Fruit fly (Drosophila melanogaster): ENCODE data around the gene cm.

cm gene

dm6 chrX:7011063-7011743 lies at the start of gene cm, which contains the start of the genes sloth1 and sloth2:
cm (minus strand) TSS chrX:7011145.
sloth1 (plus strand) TSS chrX:7011357.
sloth2 (plus strand) TSS chrX:7011357.
- TF ChIP-seq psq (optimal IDR thresholded peaks at IDR 0.05) (no peak), ttk (optimal IDR thresholded peaks at IDR 0.05) (no peak), Sin3A (optimal IDR thresholded peaks at IDR 0.05) (no peak), Myc (optimal IDR thresholded peaks at IDR 0.05) (no peak), insv (optimal IDR thresholded peaks at IDR 0.05) (no peak), h (optimal IDR thresholded peaks at IDR 0.05) (no peak)

DNA sequence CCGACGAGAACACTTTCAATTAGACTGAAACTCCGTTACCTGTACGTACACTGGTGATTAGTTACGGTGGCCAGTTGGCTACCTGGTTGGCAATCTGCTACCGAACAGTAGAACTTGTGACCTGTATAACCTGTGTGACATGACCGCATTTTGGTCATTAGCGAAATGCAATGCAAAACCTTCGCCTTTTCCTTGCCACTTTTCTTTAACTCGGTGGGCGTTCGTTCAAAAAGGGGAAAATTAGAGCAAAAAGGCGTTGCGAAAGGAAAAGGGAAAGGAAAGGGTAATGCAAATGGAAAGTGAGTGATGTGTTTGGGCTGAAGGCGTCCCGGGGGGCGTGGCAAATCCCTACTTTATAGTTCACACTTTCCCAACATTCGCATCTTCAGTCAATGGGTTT lies 48.0 kb upstream of the cm start:
- TF ChIP-seq h (optimal IDR thresholded peaks at IDR 0.05) (no peak), Sin3A (optimal IDR thresholded peaks at IDR 0.05) (no peak), Myc (optimal IDR thresholded peaks at IDR 0.05) (no peak), insv (optimal IDR thresholded peaks at IDR 0.05) (no peak), psq (optimal IDR thresholded peaks at IDR 0.05) (no peak), ttk (optimal IDR thresholded peaks at IDR 0.05) (no peak)

dm6 chrX:7049087-7049486 lies 38.1 kb upstream of the cm start, which contains the start of gene nullo:
nullo (plus strand) TSS chrX:7049476.
- TF ChIP-seq psq (optimal IDR thresholded peaks at IDR 0.05) (no peak), h (optimal IDR thresholded peaks at IDR 0.05) (no peak), insv (optimal IDR thresholded peaks at IDR 0.05) (no peak), Sin3A (optimal IDR thresholded peaks at IDR 0.05) (no peak), ttk (optimal IDR thresholded peaks at IDR 0.05) (no peak)

DNA sequence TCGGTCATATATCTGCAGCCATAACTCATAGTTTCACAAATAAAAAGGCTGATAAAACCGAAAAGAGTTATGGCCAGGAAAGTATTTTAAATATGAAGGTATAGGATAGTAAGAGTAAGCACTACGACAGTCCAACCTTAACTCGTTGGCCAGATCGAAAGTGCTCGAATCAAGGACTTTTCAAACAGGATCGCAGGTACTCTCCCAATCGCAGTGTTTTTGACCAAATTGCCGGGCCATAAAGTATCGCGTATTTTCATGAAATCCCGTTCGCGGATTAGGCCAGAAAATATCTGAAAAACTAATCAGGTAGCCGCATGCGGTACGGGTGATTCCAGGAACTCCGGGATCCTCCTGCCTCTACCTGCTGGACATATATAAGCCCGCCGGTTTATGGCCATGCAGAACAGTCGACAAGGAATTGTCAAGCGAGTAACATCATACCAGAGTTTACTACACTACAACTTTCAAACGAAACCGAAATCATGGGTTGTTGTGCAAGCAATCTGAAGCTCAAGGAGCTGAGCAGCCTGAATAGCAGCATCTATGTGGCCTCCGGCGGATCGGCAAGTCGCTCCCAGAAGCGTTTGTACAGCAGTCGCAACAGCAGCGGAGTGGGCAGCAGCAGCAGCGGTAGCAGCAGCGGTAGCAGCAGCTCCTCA lies 29.4 kb upstream of the cm start, which contains the start of gene CG14427:
Gene CG14427, plus strand, starts transcription at position 399 of the 662 bp plus-strand sequence.
- TF ChIP-seq h (optimal IDR thresholded peaks at IDR 0.05), result no peak
- no peak for TF ChIP-seq insv (optimal IDR thresholded peaks at IDR 0.05)
- TF ChIP-seq Sin3A (optimal IDR thresholded peaks at IDR 0.05), result no peak
- no peak for TF ChIP-seq Myc (optimal IDR thresholded peaks at IDR 0.05)

dm6 chrX:7037061-7037460 lies 26.1 kb upstream of the cm start:
- TF ChIP-seq h (optimal IDR thresholded peaks at IDR 0.05) (no peak), Myc (optimal IDR thresholded peaks at IDR 0.05) (no peak), psq (optimal IDR thresholded peaks at IDR 0.05) (no peak), insv (optimal IDR thresholded peaks at IDR 0.05) (no peak), ttk (optimal IDR thresholded peaks at IDR 0.05) (no peak), Sin3A (optimal IDR thresholded peaks at IDR 0.05) (no peak)

DNA sequence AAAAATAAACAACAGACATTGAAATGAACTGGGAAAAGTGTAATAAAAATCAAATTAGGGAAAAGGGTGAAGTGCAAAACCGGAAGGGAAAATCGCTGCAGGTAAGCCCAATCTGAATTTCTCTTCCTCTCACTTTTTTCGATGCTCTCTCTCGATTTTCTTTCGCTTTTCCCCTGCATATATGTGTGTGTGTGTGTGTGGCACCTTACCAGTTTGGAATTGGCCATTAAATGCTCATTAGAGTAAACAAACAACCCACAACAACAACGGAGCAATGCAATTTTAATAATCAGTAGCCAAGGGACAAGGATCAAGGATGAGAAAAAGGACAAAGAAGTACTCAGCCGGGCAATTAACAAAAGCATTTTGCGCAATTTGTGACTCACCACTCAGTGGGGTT lies 23.9 kb upstream of the cm start:
- TF ChIP-seq psq (optimal IDR thresholded peaks at IDR 0.05), result no peak
- no peak for TF ChIP-seq ttk (optimal IDR thresholded peaks at IDR 0.05)
- no peak for TF ChIP-seq h (optimal IDR thresholded peaks at IDR 0.05)

- no peak for TF ChIP-seq ttk (optimal IDR thresholded peaks at IDR 0.05)
- TF ChIP-seq insv (optimal IDR thresholded peaks at IDR 0.05), result no peak
- TF ChIP-seq h (optimal IDR thresholded peaks at IDR 0.05), result no peak
- no peak for TF ChIP-seq psq (optimal IDR thresholded peaks at IDR 0.05)
- TF ChIP-seq Sin3A (optimal IDR thresholded peaks at IDR 0.05), result no peak
- no peak for TF ChIP-seq Myc (optimal IDR thresholded peaks at IDR 0.05)
These were observed 4.0 kb upstream of the cm start for dm6 chrX:7014931-7015428.

DNA sequence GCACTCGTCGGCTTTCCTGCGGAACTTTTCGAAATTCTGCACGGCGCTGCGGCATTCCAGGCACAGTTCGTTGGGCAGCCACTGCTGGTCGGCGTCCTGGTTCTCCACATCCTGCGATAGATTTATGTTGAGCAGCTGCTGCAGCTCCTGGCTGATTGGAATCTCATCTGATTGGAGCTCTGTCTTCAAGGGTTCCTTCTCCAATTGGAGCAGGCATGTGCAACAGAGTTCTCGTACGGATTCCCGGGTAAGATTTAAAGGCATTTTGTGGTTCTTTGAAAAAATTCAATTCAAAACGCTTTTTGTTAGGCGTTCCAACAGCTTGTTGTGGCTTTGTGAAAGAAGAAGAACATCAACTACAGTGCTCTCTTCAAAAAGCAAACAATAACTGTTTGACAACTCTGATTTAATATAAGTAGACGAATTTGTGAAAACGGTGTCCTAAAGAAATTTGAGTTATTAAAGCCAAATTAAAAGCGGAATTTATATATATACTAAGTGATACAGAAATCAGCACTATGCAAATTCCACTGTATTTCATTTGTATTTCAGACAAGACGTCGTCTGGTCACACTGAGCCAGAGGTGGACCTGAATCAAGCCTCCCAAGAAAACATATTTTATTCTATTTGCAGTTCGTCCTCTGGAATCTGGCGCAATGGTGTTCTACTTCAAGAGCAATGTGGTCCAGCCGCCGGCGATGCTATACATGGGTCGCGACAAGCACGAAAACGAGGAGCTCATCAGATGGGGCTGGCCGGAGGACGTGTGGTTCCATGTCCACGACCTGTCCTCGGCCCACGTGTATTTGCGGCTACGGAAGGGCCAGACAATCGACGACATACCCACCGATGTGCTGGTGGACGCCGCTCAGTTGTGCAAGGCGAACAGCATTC lies 2.6 kb upstream of the cm start, which contains the start of the genes CG3032 and CG4593:
Gene CG3032, minus strand, starts transcription at position 562 of the 895 bp plus-strand sequence.
Gene CG4593, plus strand, starts transcription at position 568 of the 895 bp plus-strand sequence.
- no peak for TF ChIP-seq ttk (optimal IDR thresholded peaks at IDR 0.05)
- no peak for TF ChIP-seq Myc (optimal IDR thresholded peaks at IDR 0.05)
- TF ChIP-seq insv (optimal IDR thresholded peaks at IDR 0.05), result no peak
- no peak for TF ChIP-seq h (optimal IDR thresholded peaks at IDR 0.05)
- no peak for TF ChIP-seq psq (optimal IDR thresholded peaks at IDR 0.05)
- no peak for TF ChIP-seq Sin3A (optimal IDR thresholded peaks at IDR 0.05)

DNA sequence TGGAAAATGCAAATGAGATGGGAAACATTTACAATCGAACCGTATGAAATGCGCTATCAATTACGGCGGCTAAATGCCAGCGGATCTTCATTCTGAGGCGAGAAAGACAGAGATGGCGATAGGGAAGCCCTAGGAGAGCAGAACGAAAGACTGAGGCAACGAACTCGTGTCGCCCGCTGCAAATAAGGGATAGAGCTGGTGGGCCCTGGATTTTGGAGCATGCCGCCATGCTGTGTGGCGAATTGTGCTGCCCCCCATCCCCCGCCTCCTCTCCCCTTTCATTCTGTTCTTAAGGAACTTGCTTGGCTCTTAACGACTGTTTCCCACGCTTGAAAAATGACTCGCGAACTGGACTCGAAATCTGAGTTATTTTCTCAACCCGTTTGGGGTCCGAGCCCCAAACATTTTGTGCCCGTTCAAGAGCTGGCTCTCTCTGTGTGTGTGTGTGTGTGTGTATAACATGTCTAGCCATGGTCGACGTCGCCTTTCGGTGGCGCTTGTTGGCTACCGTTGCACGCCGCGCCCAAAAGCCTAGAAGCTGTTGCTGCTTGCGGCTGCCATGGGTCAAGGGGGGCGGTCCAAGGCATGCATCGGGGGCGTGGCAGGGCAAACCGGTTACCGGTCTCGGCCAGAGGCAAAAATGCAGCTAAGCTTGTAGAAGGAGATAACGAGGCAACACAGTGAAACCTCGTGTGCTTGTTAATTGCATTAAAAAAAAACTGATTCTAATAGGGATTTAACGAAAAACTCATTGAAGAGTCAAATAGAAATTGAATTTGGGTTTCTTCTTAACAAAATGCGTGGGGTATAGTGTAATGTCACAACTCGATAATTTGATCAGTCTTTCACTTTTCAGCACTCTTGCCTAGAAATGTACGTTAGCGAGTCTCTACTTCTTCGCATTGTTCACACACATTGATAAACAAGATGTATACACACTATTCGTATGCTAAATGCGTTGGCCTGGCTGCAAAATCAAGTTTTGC lies 2.5 kb downstream of the cm start:
- TF ChIP-seq Myc (optimal IDR thresholded peaks at IDR 0.05), result no peak
- no peak for TF ChIP-seq Sin3A (optimal IDR thresholded peaks at IDR 0.05)
- TF ChIP-seq insv (optimal IDR thresholded peaks at IDR 0.05), result no peak
- TF ChIP-seq psq (optimal IDR thresholded peaks at IDR 0.05), result no peak
- no peak for TF ChIP-seq h (optimal IDR thresholded peaks at IDR 0.05)
- TF ChIP-seq ttk (optimal IDR thresholded peaks at IDR 0.05), result no peak

DNA sequence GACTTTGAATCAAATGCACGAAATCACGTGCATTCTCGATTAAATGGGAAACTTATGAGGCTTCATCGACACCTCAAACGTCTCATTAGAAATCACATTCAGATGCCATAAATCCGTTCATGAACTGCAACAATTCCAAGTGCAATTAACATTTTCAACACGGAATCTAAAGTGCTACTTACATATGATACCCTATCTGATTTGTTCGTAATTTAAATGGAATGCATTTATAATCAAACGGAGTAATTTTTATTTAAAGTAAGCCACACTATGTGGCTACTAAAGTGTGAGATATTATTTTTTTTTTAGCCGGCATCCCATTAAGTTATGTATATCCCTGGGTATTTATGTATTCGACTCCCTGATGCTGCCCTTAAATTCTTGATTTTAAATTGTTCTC lies 3.3 kb downstream of the cm start:
- TF ChIP-seq insv (optimal IDR thresholded peaks at IDR 0.05) (no peak), ttk (optimal IDR thresholded peaks at IDR 0.05) (no peak), h (optimal IDR thresholded peaks at IDR 0.05) (no peak), Sin3A (optimal IDR thresholded peaks at IDR 0.05) (no peak), psq (optimal IDR thresholded peaks at IDR 0.05) (no peak), Myc (optimal IDR thresholded peaks at IDR 0.05) (no peak)

- TF ChIP-seq insv (optimal IDR thresholded peaks at IDR 0.05) (no peak), Myc (optimal IDR thresholded peaks at IDR 0.05) (no peak), ttk (optimal IDR thresholded peaks at IDR 0.05) (no peak), h (optimal IDR thresholded peaks at IDR 0.05) (no peak), Sin3A (optimal IDR thresholded peaks at IDR 0.05) (no peak), psq (optimal IDR thresholded peaks at IDR 0.05) (no peak)
These were observed 5.5 kb downstream of the cm start for dm6 chrX:7005444-7005843.

Data from Kc167 (cell line).